Fruit fly (Drosophila melanogaster): Measurements from ENCODE around the gene Dcr-1.

The Dcr-1 gene

dm6 chr3R:22686336-22686874 is 54.5 kb downstream of the Dcr-1 start, which contains the start of the genes Gclm and CG17625 (continued):
- 0 out of 2 replicates have a peak, but pooled peaks have one; percentile 11 for TF ChIP-seq wdn (GFP tag; IDR thresholded peaks at IDR 0.05)
- TF ChIP-seq CoRest (tag; optimal IDR thresholded peaks at IDR 0.05): peak; percentile 70
- peak; percentile 19 for TF ChIP-seq CG10209 (GFP tag; optimal IDR thresholded peaks at IDR 0.05)
- TF ChIP-seq Neu2 (GFP tag; optimal IDR thresholded peaks at IDR 0.05; ENCODE audit: borderline replicate concordance): no peak
- TF ChIP-seq CG9437 (GFP tag; optimal IDR thresholded peaks at IDR 0.05): peak; percentile 23
- peak; percentile 57 for TF ChIP-seq gro (GFP tag; optimal IDR thresholded peaks at IDR 0.05)
- TF ChIP-seq CG4360 (GFP tag; IDR thresholded peaks at IDR 0.05): 0 out of 2 replicates have a peak, but pooled peaks have one; percentile 5
- TF ChIP-seq gcm2 (GFP tag; optimal IDR thresholded peaks at IDR 0.05): no peak
- TF ChIP-seq CG18599 (GFP tag; optimal IDR thresholded peaks at IDR 0.05): peak; percentile 63
- peak; percentile 20 for TF ChIP-seq CG12299 (tag; optimal IDR thresholded peaks at IDR 0.05)
- TF ChIP-seq CG9817 (tag; optimal IDR thresholded peaks at IDR 0.05): peak; percentile 55
- TF ChIP-seq NC2β (GFP tag; optimal IDR thresholded peaks at IDR 0.05): peak; percentile 4
- no peak for TF ChIP-seq CG8281 (tag; optimal IDR thresholded peaks at IDR 0.05)
- TF ChIP-seq bbx (GFP tag; IDR thresholded peaks at IDR 0.05; ENCODE audit: partially characterized antibody): peak; percentile 84
- no peak for TF ChIP-seq z (GFP tag; IDR thresholded peaks at IDR 0.05)
- no peak for TF ChIP-seq ara (GFP tag; IDR thresholded peaks at IDR 0.05)
- peak; percentile 42 for TF ChIP-seq ERR (GFP tag; optimal IDR thresholded peaks at IDR 0.05)
- peak; percentile 38 for TF ChIP-seq twi (tag; optimal IDR thresholded peaks at IDR 0.05)
- TF ChIP-seq dati (GFP tag; IDR thresholded peaks at IDR 0.05): no peak
- TF ChIP-seq CG7556 (GFP tag; optimal IDR thresholded peaks at IDR 0.05): peak; percentile 58
- no peak for TF ChIP-seq CG16863 (GFP tag; optimal IDR thresholded peaks at IDR 0.05)
- peak; percentile 41 for TF ChIP-seq tin (GFP tag; optimal IDR thresholded peaks at IDR 0.05)
- no peak for TF ChIP-seq CG13123 (GFP tag; optimal IDR thresholded peaks at IDR 0.05)
- no peak for TF ChIP-seq CG10274 (GFP tag; optimal IDR thresholded peaks at IDR 0.05)
- peak; percentile 58; the same call in 1 of the 3 replicates for TF ChIP-seq CG17361 (GFP tag; IDR thresholded peaks at IDR 0.05)
- TF ChIP-seq crol (GFP tag; IDR thresholded peaks at IDR 0.05): 0 out of 2 replicates have a peak, but pooled peaks have one; percentile 11
- TF ChIP-seq CG10147 (GFP tag; optimal IDR thresholded peaks at IDR 0.05): peak; percentile 27
- no peak for TF ChIP-seq odd (GFP tag; optimal IDR thresholded peaks at IDR 0.05)
- TF ChIP-seq klu (GFP tag; IDR thresholded peaks at IDR 0.05): peak; percentile 35; the same call in 1 of the 2 replicates
- TF ChIP-seq CG11504 (tag; optimal IDR thresholded peaks at IDR 0.05): no peak
- TF ChIP-seq Sox102F (GFP tag; optimal IDR thresholded peaks at IDR 0.05): peak; percentile 44
- peak; percentile 99 for TF ChIP-seq MESR4 (GFP tag; optimal IDR thresholded peaks at IDR 0.05)
- peak; percentile 41 for TF ChIP-seq Aef1 (GFP tag; IDR thresholded peaks at IDR 0.05)
- peak; percentile 60 for TF ChIP-seq Nf-YC (tag; optimal IDR thresholded peaks at IDR 0.05)
- peak; percentile 21 to 55 for TF ChIP-seq dpn (GFP tag; optimal IDR thresholded peaks at IDR 0.05)
- peak; percentile 9 for TF ChIP-seq CG6683 (GFP tag; optimal IDR thresholded peaks at IDR 0.05)
- peak; percentile 50 for TF ChIP-seq tgo (GFP tag; IDR thresholded peaks at IDR 0.05)
- peak; percentile 73 for TF ChIP-seq Hmr (GFP tag; optimal IDR thresholded peaks at IDR 0.05)
- peak; percentile 59 for TF ChIP-seq CG6854 (GFP tag; optimal IDR thresholded peaks at IDR 0.05)
- peak; percentile 49 for TF ChIP-seq ind (GFP tag; optimal IDR thresholded peaks at IDR 0.05)
- peak; percentile 18 for TF ChIP-seq CG12219 (GFP tag; optimal IDR thresholded peaks at IDR 0.05)
- no peak for TF ChIP-seq Hr78 (GFP tag; optimal IDR thresholded peaks at IDR 0.05)
- peak; percentile 75 for TF ChIP-seq CG34224 (GFP tag; IDR thresholded peaks at IDR 0.05; ENCODE audit: partially characterized antibody)
- no peak for TF ChIP-seq pita (GFP tag; optimal IDR thresholded peaks at IDR 0.05)
- peak; percentile 41; the same call in 1 of the 2 replicates for TF ChIP-seq HLH3B (GFP tag; IDR thresholded peaks at IDR 0.05)
- peak; percentile 69; the same call in 1 of the 2 replicates for TF ChIP-seq sna (GFP tag; IDR thresholded peaks at IDR 0.05; ENCODE audit: partially characterized antibody)
- peak; percentile 0 for TF ChIP-seq psq (GFP tag; optimal IDR thresholded peaks at IDR 0.05)
- peak; percentile 45 for TF ChIP-seq sd (tag; optimal IDR thresholded peaks at IDR 0.05)
- TF ChIP-seq dmrt99B (tag; optimal IDR thresholded peaks at IDR 0.05): peak; percentile 36
